Fruit fly (Drosophila melanogaster) Kc167 (cell line): ENCODE measurements around the gene CapaR.

Experiments
- Myc ChIP-seq: fragments of >200 bp; optimal IDR thresholded peaks from 2 replicates; lab custom pipeline; 2017; ENCODE audit warnings: missing external identifiers
- insv ChIP-seq: fragments of >200 bp; optimal IDR thresholded peaks from 3 replicates; lab custom pipeline; 2018; ENCODE audit warnings: missing external identifiers

- TF ChIP-seq insv (lab: Kevin White, UChicago) = no peak
- no peak for TF ChIP-seq Myc (lab: Kevin White, UChicago)
Measured at dm6 chr3L:21573831-21574230, 11.8 kb upstream of the CapaR start, which contains the start of gene EMC10.
